Fruit fly (Drosophila melanogaster): ENCODE results near the gene GckIII.

GckIII gene

DNA sequence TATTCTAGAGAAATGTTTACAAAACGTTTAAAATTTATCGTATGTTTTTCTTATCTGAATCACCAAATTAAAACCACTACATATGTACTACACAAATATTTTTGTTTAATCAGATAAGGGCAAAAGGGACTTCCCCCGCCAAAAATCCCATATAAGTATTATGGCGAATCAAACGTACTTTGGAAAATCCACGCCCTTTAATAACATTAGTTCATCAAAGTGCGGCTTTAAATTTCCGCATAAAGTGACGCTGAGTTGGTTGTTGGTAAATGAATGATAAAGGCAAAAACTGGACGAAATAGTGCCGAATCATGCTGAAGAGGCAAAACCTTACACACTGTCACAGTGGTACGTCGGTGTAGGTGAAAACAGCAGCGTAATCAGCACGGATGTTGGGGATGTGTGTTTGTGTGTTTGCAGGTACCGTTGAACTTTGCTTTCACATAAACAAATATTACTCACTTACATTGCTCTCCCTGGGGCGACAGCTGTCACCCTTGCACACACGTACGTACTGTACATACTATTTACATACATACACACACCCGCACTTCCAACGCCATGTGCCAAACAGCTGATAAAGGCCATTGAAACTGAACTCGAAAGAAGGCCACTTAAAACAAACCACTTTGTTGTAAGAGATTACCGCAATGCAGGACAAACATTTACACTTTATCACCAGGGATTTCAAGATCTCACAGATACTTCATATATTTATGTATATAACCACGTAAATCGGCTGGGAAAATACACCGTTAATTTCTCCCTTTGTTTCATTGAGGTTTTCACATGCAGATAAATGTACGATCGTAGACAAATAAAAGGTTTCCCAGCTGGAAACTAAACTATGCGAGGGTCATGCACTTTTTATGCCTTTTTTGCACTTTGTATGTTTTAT is 6.1 kb upstream of the GckIII start (continued):
- TF ChIP-seq Sox15 (GFP tag; optimal IDR thresholded peaks at IDR 0.05) (no peak), CG6792 (GFP tag; optimal IDR thresholded peaks at IDR 0.05) (no peak), topi (GFP tag; optimal IDR thresholded peaks at IDR 0.05) (no peak), Sox102F (GFP tag; optimal IDR thresholded peaks at IDR 0.05) (no peak)

dm6 chr3R:17079859-17080255 is 5.5 kb upstream of the GckIII start, which contains the start of the genes Keap1 and kuk:
Keap1 (minus strand) TSS chr3R:17079945.
kuk (plus strand) TSS chr3R:17080244.
- TF ChIP-seq Hr38 (GFP tag; optimal IDR thresholded peaks at IDR 0.05) (no peak), dsx (GFP tag; optimal IDR thresholded peaks at IDR 0.05; ENCODE audit: poor library complexity, severe bottlenecking) (no peak), esn (GFP tag; optimal IDR thresholded peaks at IDR 0.05) (peak; percentile 69), cyc (GFP tag; optimal IDR thresholded peaks at IDR 0.05) (peak; percentile 43), CG3032 (tag; optimal IDR thresholded peaks at IDR 0.05) (peak; percentile 35), OdsH (GFP tag; optimal IDR thresholded peaks at IDR 0.05) (peak; percentile 65), Sox14 (GFP tag; optimal IDR thresholded peaks at IDR 0.05) (peak; percentile 84), CG6854 (GFP tag; optimal IDR thresholded peaks at IDR 0.05) (no peak), topi (GFP tag; optimal IDR thresholded peaks at IDR 0.05) (peak; percentile 19), acj6 (GFP tag; optimal IDR thresholded peaks at IDR 0.05) (peak; percentile 57), CG4318 (GFP tag; optimal IDR thresholded peaks at IDR 0.05) (no peak), Gug (GFP tag; IDR thresholded peaks at IDR 0.05) (peak; percentile 48; the same call in 1 of the 2 replicates), CG31627 (GFP tag; optimal IDR thresholded peaks at IDR 0.05) (peak; percentile 65), CG1621 (tag; optimal IDR thresholded peaks at IDR 0.05) (no peak), Blimp-1 (GFP tag; optimal IDR thresholded peaks at IDR 0.05) (no peak), pdm3 (GFP tag; optimal IDR thresholded peaks at IDR 0.05) (peak; percentile 60), CG8319 (GFP tag; optimal IDR thresholded peaks at IDR 0.05) (peak; percentile 19), lz (GFP tag; optimal IDR thresholded peaks at IDR 0.05) (peak; percentile 70), net (GFP tag; optimal IDR thresholded peaks at IDR 0.05) (no peak), CG32006 (GFP tag; optimal IDR thresholded peaks at IDR 0.05) (peak; percentile 21), Eip78C (GFP tag) (peak; percentile 27), achi (GFP tag; optimal IDR thresholded peaks at IDR 0.05) (peak; percentile 17), eg (GFP tag; IDR thresholded peaks at IDR 0.05) (peak; percentile 72; the same call in 1 of the 3 replicates), Ets96B (tag; optimal IDR thresholded peaks at IDR 0.05) (no peak), CG34406 (GFP tag; optimal IDR thresholded peaks at IDR 0.05) (peak; percentile 42), Smox (GFP tag; optimal IDR thresholded peaks at IDR 0.05) (peak; percentile 66), CG6792 (GFP tag; optimal IDR thresholded peaks at IDR 0.05) (peak; percentile 8), CG11902 (GFP tag; optimal IDR thresholded peaks at IDR 0.05) (no peak), Hr39 (GFP tag; optimal IDR thresholded peaks at IDR 0.05) (peak; percentile 61), CG10669 (GFP tag; optimal IDR thresholded peaks at IDR 0.05) (no peak), CG10631 (GFP tag; optimal IDR thresholded peaks at IDR 0.05) (peak; percentile 54), spab (GFP tag; optimal IDR thresholded peaks at IDR 0.05) (no peak), salr (GFP tag; optimal IDR thresholded peaks at IDR 0.05) (no peak), CG3919 (GFP tag; optimal IDR thresholded peaks at IDR 0.05) (peak; percentile 41), CG9139 (GFP tag; optimal IDR thresholded peaks at IDR 0.05) (no peak), CG6163 (GFP tag; IDR thresholded peaks at IDR 0.05) (peak; percentile 38; the same call in 1 of the 3 replicates), Eip75B (GFP tag; optimal IDR thresholded peaks at IDR 0.05) (peak; percentile 24), Lpt (GFP tag; optimal IDR thresholded peaks at IDR 0.05) (peak; percentile 23), Hr4 (GFP tag; optimal IDR thresholded peaks at IDR 0.05) (peak; percentile 38), ss (GFP tag; optimal IDR thresholded peaks at IDR 0.05) (no peak), CG6276 (GFP tag; optimal IDR thresholded peaks at IDR 0.05) (no peak), dac (GFP tag; optimal IDR thresholded peaks at IDR 0.05) (no peak), CG7368 (GFP tag; optimal IDR thresholded peaks at IDR 0.05) (no peak), CG6808 (GFP tag; optimal IDR thresholded peaks at IDR 0.05) (peak; percentile 31), CG15336 (GFP tag; IDR thresholded peaks at IDR 0.05) (no peak), CG8632 (GFP tag; optimal IDR thresholded peaks at IDR 0.05) (no peak)

Measured in whole organism, prepupa.